Fruit fly (Drosophila melanogaster): ENCODE data around the gene CDK2AP1.

- TF ChIP-seq h (optimal IDR thresholded peaks at IDR 0.05) (no peak), ttk (optimal IDR thresholded peaks at IDR 0.05) (no peak), psq (optimal IDR thresholded peaks at IDR 0.05) (no peak), Sin3A (optimal IDR thresholded peaks at IDR 0.05) (no peak), Myc (optimal IDR thresholded peaks at IDR 0.05) (no peak)
Measured at dm6 chrX:11176073-11176472, 38.4 kb downstream of the CDK2AP1 start.

All from Kc167 (cell line).